Worm (Caenorhabditis elegans) whole organism, L4/young adult: ENCODE data around the gene F11G11.5.

Experiments used
- W03F9.2 ChIP-seq: fragments of 150-350 bp; optimal IDR thresholded peaks from 2 replicates; lab custom pipeline; 2014; ENCODE audit warnings: missing biosample characterization, missing genetic modification characterization
- dao-5 ChIP-seq: sonication (generic microtip); optimal IDR thresholded peaks from 2 replicates; lab custom pipeline; 2016; ENCODE audit warnings: missing genotype, missing genetic modification characterization, moderate library complexity, missing compliant biosample characterization
- him-1 ChIP-seq: sonication (generic microtip); optimal IDR thresholded peaks from 2 replicates; lab custom pipeline; 2016; ENCODE audit warnings: missing genotype, missing genetic modification reagents, missing genetic modification characterization, missing compliant biosample characterization

DNA sequence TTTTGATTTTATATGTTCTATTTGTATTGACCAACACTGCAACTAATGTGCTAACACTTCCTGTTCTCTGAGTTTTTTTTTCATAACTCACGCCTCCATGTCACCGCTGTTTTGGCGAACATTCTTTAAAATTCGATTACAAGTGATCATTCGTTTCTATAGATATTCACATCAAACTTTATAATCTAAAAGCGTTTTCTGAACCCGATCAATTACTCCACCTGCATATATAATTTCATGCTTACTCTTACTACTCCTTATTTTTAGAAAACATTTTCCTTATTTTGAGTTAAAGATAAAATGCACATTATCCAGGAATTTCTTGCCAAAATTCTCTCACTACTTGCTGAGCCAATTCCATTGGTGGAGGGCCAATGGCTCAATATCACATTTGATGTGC is 28.3 kb downstream of the F11G11.5 start, which contains the start of gene R05F9.7:
- TF ChIP-seq him-1 = no peak
- no peak for TF ChIP-seq dao-5 (tag; lab: Kevin White, UChicago)
- TF ChIP-seq W03F9.2 = no peak
